Fruit fly (Drosophila melanogaster) whole organism, embryonic: ENCODE data around the gene Dbp73D.

Experiments used
- Abd-B ChIP-seq: fragments of 200-800 bp; sonication (Bioruptor generic); optimal IDR thresholded peaks from 2 replicates; lab custom pipeline; 2018; ENCODE audit warnings: missing biosample characterization, mild to moderate bottlenecking, missing genetic modification characterization, moderate library complexity
- Antp ChIP-seq: fragments of 200-800 bp; sonication (Bioruptor generic); optimal IDR thresholded peaks from 3 replicates; lab custom pipeline; 2016; ENCODE audit warnings: missing biosample characterization, missing genetic modification characterization
- CG10267 ChIP-seq: fragments of 200-800 bp; sonication (Bioruptor generic); optimal IDR thresholded peaks from 2 replicates; lab custom pipeline; 2018; ENCODE audit warnings: missing biosample characterization, mild to moderate bottlenecking, missing genetic modification characterization, moderate library complexity
- CG10959 ChIP-seq: fragments of 200-800 bp; sonication (Bioruptor generic); IDR thresholded peaks from 2 replicates; pipeline ENCODE4 v1.3.6; 2022; ENCODE audit warnings: missing biosample characterization, missing genetic modification characterization
- CG11085 ChIP-seq: fragments of 200-800 bp; sonication (Bioruptor generic); IDR thresholded peaks from 2 replicates; pipeline ENCODE4 v1.3.6; 2022; ENCODE audit warnings: missing biosample characterization, missing genetic modification characterization
- CG14667 ChIP-seq: fragments of 200-800 bp; sonication (Bioruptor generic); IDR thresholded peaks from 2 replicates; pipeline ENCODE4 v1.3.6; 2022; ENCODE audit warnings: missing biosample characterization, missing genetic modification characterization
- CG15601 ChIP-seq: fragments of 200-800 bp; sonication (Bioruptor generic); optimal IDR thresholded peaks from 3 replicates; lab custom pipeline; 2019; ENCODE audit warnings: missing biosample characterization, mild to moderate bottlenecking, missing genetic modification characterization, moderate library complexity
- CG17186 ChIP-seq: fragments of 200-800 bp; sonication (Bioruptor generic); optimal IDR thresholded peaks from 3 replicates; lab custom pipeline; 2017; ENCODE audit warnings: missing biosample characterization, missing genetic modification reagents, missing genetic modification characterization
- CG17802 ChIP-seq: fragments of 200-800 bp; sonication (Bioruptor generic); optimal IDR thresholded peaks from 2 replicates; lab custom pipeline; 2018; ENCODE audit warnings: missing biosample characterization, mild to moderate bottlenecking, missing genetic modification characterization, moderate library complexity
- CG17912 ChIP-seq: fragments of 200-800 bp; sonication (Bioruptor generic); optimal IDR thresholded peaks from 2 replicates; lab custom pipeline; 2018; ENCODE audit warnings: missing biosample characterization, mild to moderate bottlenecking, missing genetic modification characterization
- CG2116 ChIP-seq: fragments of 200-800 bp; sonication (Bioruptor generic); optimal IDR thresholded peaks from 3 replicates; lab custom pipeline; 2018; ENCODE audit warnings: missing biosample characterization, mild to moderate bottlenecking, missing genetic modification characterization
- CG2199 ChIP-seq: fragments of 200-800 bp; sonication (Bioruptor generic); IDR thresholded peaks from 3 replicates; pipeline ENCODE4 v1.3.6; 2022; ENCODE audit warnings: missing biosample characterization, missing genetic modification characterization
- CG2678 ChIP-seq: fragments of 200-800 bp; sonication (Bioruptor generic); optimal IDR thresholded peaks from 3 replicates; lab custom pipeline; 2019; ENCODE audit warnings: missing biosample characterization, mild to moderate bottlenecking, missing genetic modification characterization, moderate library complexity
- CG2712 ChIP-seq: fragments of 200-800 bp; optimal IDR thresholded peaks from 3 replicates; lab custom pipeline; 2019; ENCODE audit warnings: missing biosample characterization, mild to moderate bottlenecking, missing genetic modification characterization, moderate library complexity
- CG2889 ChIP-seq: fragments of 200-800 bp; sonication (Bioruptor generic); IDR thresholded peaks from 3 replicates; pipeline ENCODE4 v1.3.6; 2022; ENCODE audit warnings: missing biosample characterization, missing genetic modification characterization
- CG30431 ChIP-seq: fragments of 200-800 bp; sonication (Bioruptor generic); optimal IDR thresholded peaks from 2 replicates; lab custom pipeline; 2017; ENCODE audit warnings: missing biosample characterization, missing genetic modification characterization
- CG4730 ChIP-seq: fragments of 200-800 bp; sonication (Bioruptor generic); IDR thresholded peaks from 2 replicates; pipeline ENCODE4 v1.3.6; 2022; ENCODE audit warnings: missing biosample characterization, missing genetic modification characterization
- HLHmδ ChIP-seq: fragments of 200-800 bp; sonication (Bioruptor generic); optimal IDR thresholded peaks from 2 replicates; lab custom pipeline; 2018; ENCODE audit warnings: missing biosample characterization, mild to moderate bottlenecking, missing genetic modification characterization, moderate library complexity
- Hmr ChIP-seq: fragments of 200-800 bp; sonication (Bioruptor generic); optimal IDR thresholded peaks from 3 replicates; lab custom pipeline; 2017; ENCODE audit warnings: mild to moderate bottlenecking, missing biosample characterization, missing genetic modification reagents, missing genetic modification characterization
- Kr ChIP-seq: fragments of 200-800 bp; sonication (Bioruptor generic); optimal IDR thresholded peaks from 2 replicates; lab custom pipeline; 2017; ENCODE audit warnings: missing biosample characterization, mild to moderate bottlenecking, missing genetic modification characterization
- MBD-R2 ChIP-seq: fragments of 200-800 bp; sonication (Bioruptor generic); IDR thresholded peaks from 2 replicates; pipeline ENCODE4 v1.3.6; 2022; ENCODE audit warnings: missing biosample characterization, missing genetic modification characterization
- Neu2 ChIP-seq: fragments of 200-800 bp; sonication (Bioruptor generic); optimal IDR thresholded peaks from 3 replicates; lab custom pipeline; 2016; ENCODE audit warnings: missing biosample characterization, missing genetic modification characterization, borderline replicate concordance
- Oli ChIP-seq: fragments of 200-800 bp; sonication (Bioruptor generic); optimal IDR thresholded peaks from 2 replicates; lab custom pipeline; 2018; ENCODE audit warnings: missing biosample characterization, mild to moderate bottlenecking, missing genetic modification characterization, moderate library complexity
- Sin3A ChIP-seq: fragments of >200 bp; optimal IDR thresholded peaks from 2 replicates; lab custom pipeline; 2018
- Spps ChIP-seq: fragments of 200-800 bp; sonication (Bioruptor generic); optimal IDR thresholded peaks from 2 replicates; lab custom pipeline; 2018; ENCODE audit warnings: missing biosample characterization, mild to moderate bottlenecking, missing genetic modification characterization
- Tbp ChIP-seq: fragments of >200 bp; optimal IDR thresholded peaks from 2 replicates; lab custom pipeline; 2018; ENCODE audit warnings: missing biosample characterization, missing genetic modification characterization
- Trl ChIP-seq, 3 experiments: fragments of >200 bp in 2 of 3; fragments of 200-800 bp in 1 of 3; sonication (Bioruptor generic) in 1 of 3; optimal IDR thresholded peaks; 2 replicates in 1 of 3; 3 replicates in 2 of 3; lab custom pipeline; 2016 to 2017; ENCODE audit warnings: missing biosample characterization in 1 of 3, missing genetic modification characterization in 1 of 3
- chif ChIP-seq, 2 experiments: fragments of 200-800 bp; sonication (Bioruptor generic); optimal IDR thresholded peaks; 3 replicates each; lab custom pipeline; 2016; ENCODE audit warnings: missing biosample characterization in 2 of 2, missing genetic modification characterization in 2 of 2
- chn ChIP-seq: fragments of 200-800 bp; sonication (Bioruptor generic); optimal IDR thresholded peaks from 2 replicates; lab custom pipeline; 2016; ENCODE audit warnings: missing biosample characterization, missing genetic modification characterization
- da ChIP-seq: fragments of 200-800 bp; sonication (Bioruptor generic); optimal IDR thresholded peaks from 2 replicates; lab custom pipeline; 2016; ENCODE audit warnings: missing biosample characterization, missing genetic modification characterization
- exex ChIP-seq: fragments of 200-800 bp; sonication (Bioruptor generic); optimal IDR thresholded peaks from 4 replicates; lab custom pipeline; 2018; ENCODE audit warnings: missing biosample characterization, mild to moderate bottlenecking, missing genetic modification characterization, moderate library complexity
- gsb ChIP-seq: fragments of 200-800 bp; sonication (Bioruptor generic); IDR thresholded peaks from 2 replicates; pipeline ENCODE4 v1.3.6; 2022; ENCODE audit warnings: missing biosample characterization, missing genetic modification characterization
- gsb-n ChIP-seq: fragments of 200-800 bp; sonication (Bioruptor generic); optimal IDR thresholded peaks from 3 replicates; lab custom pipeline; 2018; ENCODE audit warnings: missing biosample characterization, mild to moderate bottlenecking, missing genetic modification characterization
- h ChIP-seq: fragments of >200 bp; optimal IDR thresholded peaks from 2 replicates; lab custom pipeline; 2017
- klu ChIP-seq: fragments of 200-800 bp; sonication (Bioruptor generic); IDR thresholded peaks from 2 replicates; pipeline ENCODE4 v1.3.6; 2022; ENCODE audit warnings: missing biosample characterization, missing genetic modification characterization
- mam ChIP-seq: fragments of 200-800 bp; sonication (Bioruptor generic); optimal IDR thresholded peaks from 3 replicates; lab custom pipeline; 2016; ENCODE audit warnings: missing biosample characterization, missing genetic modification characterization
- mirr ChIP-seq: fragments of 200-800 bp; sonication (Bioruptor generic); optimal IDR thresholded peaks from 3 replicates; lab custom pipeline; 2018; ENCODE audit warnings: missing biosample characterization, mild to moderate bottlenecking, missing genetic modification characterization
- mld ChIP-seq: fragments of 200-800 bp; sonication (Bioruptor generic); IDR thresholded peaks from 3 replicates; pipeline ENCODE4 v1.3.6; 2022; ENCODE audit warnings: missing biosample characterization, missing genetic modification characterization; ENCODE audit not compliant: partially characterized antibody
- oc ChIP-seq: fragments of 200-800 bp; sonication (Bioruptor generic); optimal IDR thresholded peaks from 2 replicates; lab custom pipeline; 2018; ENCODE audit warnings: missing biosample characterization, mild to moderate bottlenecking, missing genetic modification characterization, moderate library complexity
- otp ChIP-seq: fragments of 200-800 bp; sonication (Bioruptor generic); IDR thresholded peaks from 3 replicates; pipeline ENCODE4, ENCODE4 v1.3.6; 2022; ENCODE audit warnings: missing biosample characterization, missing genetic modification characterization
- pita ChIP-seq: fragments of 200-800 bp; sonication (Bioruptor generic); optimal IDR thresholded peaks from 2 replicates; lab custom pipeline; 2017; ENCODE audit warnings: missing biosample characterization, mild to moderate bottlenecking, missing genetic modification characterization
- pros ChIP-seq: fragments of 200-800 bp; sonication (Bioruptor generic); optimal IDR thresholded peaks from 3 replicates; lab custom pipeline; 2019; ENCODE audit warnings: missing biosample characterization, mild to moderate bottlenecking, missing genetic modification characterization, moderate library complexity
- rib ChIP-seq: fragments of 200-800 bp; sonication (Bioruptor generic); IDR thresholded peaks from 2 replicates; pipeline ENCODE4 v1.3.6; 2022; ENCODE audit warnings: missing biosample characterization, missing genetic modification characterization
- sens ChIP-seq: fragments of 200-800 bp; sonication (Bioruptor generic); peaks from one replicate; lab custom pipeline; 2016; ENCODE audit warnings: missing biosample characterization, missing genetic modification characterization
- wor ChIP-seq: fragments of 200-800 bp; sonication (Bioruptor generic); IDR thresholded peaks from 2 replicates; pipeline ENCODE4 v1.3.6; 2022; ENCODE audit warnings: missing biosample characterization, missing genetic modification characterization

Gene Dbp73D

DNA sequence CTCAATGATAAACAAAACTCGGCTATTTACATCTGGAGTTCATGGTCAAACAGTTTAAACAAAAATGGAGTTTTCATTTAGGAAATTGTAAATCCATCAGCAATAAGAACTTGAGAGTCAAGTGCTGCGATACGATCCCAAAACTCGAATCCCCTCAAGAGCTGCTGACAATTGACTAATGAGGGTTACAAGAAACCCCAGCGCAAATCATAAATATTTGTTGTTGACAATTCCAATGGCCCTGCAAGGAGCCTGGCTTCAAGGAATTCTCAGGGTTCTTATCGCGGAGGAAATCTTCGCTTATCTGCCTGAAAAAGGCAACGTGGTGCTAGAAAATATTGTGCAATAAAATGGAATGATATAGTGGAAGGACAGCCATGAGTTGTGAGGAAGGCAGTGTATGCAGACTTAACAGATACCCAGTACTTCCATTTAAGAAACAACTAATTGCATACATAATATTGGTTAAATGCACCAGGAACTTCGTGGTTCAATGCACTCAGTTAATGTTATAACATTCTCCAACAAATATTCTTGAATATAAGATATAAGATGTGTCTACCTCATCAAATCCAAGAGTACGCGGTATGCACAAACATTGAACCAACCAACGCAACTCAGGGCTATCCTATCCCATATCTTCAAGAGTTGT lies 37.5 kb upstream of the Dbp73D start (continued):
- TF ChIP-seq CG4730 (GFP tag; lab: Robert Waterston, UW), result peak; percentile 36; the same call in 1 of the 2 replicates
- peak; percentile 15 for TF ChIP-seq Kr (GFP tag; lab: Kevin White, UChicago)
- no peak for TF ChIP-seq CG17186 (GFP tag; lab: Kevin White, UChicago)
- TF ChIP-seq klu (GFP tag; lab: Robert Waterston, UW), result no peak
- TF ChIP-seq Tbp (GFP tag; lab: Kevin White, UChicago), result no peak
- peak; percentile 73 for TF ChIP-seq CG10959 (GFP tag; lab: Robert Waterston, UW)
- TF ChIP-seq CG17802 (tag; lab: Kevin White, UChicago), result no peak
- TF ChIP-seq Sin3A, result no peak
- TF ChIP-seq Trl (optimal IDR thresholded peaks at IDR 0.05; lab: Kevin White, UChicago), result no peak
- TF ChIP-seq Trl (GFP tag; optimal IDR thresholded peaks at IDR 0.05; lab: Kevin White, UChicago), result peak; percentile 14
- TF ChIP-seq CG17912 (GFP tag; lab: Kevin White, UChicago), result no peak
- TF ChIP-seq mirr (GFP tag; lab: Kevin White, UChicago), result no peak
- no peak for TF ChIP-seq CG2116 (GFP tag; lab: Kevin White, UChicago)
- TF ChIP-seq CG30431 (GFP tag; lab: Kevin White, UChicago), result peak; percentile 15
- peak; percentile 74 for TF ChIP-seq CG2712 (tag; lab: Kevin White, UChicago)
- peak; percentile 38 for TF ChIP-seq Antp (GFP tag; lab: Kevin White, UChicago)
- no peak for TF ChIP-seq CG2889 (GFP tag; lab: Robert Waterston, UW)
- TF ChIP-seq h (lab: Kevin White, UChicago), result no peak
- no peak for TF ChIP-seq Spps (tag; lab: Kevin White, UChicago)
- no peak for TF ChIP-seq gsb (GFP tag; lab: Robert Waterston, UW)
- peak; percentile 12 to 36 for TF ChIP-seq chif (GFP tag; optimal IDR thresholded peaks at IDR 0.05; lab: Kevin White, UChicago)
- TF ChIP-seq CG10267 (tag; lab: Kevin White, UChicago), result peak; percentile 42
- peak; percentile 1 for TF ChIP-seq Hmr (GFP tag; lab: Kevin White, UChicago)
- TF ChIP-seq CG15601 (tag; lab: Kevin White, UChicago), result no peak
- no peak for TF ChIP-seq wor (GFP tag; lab: Robert Waterston, UW)
- no peak for TF ChIP-seq chn (GFP tag; lab: Kevin White, UChicago)
- TF ChIP-seq exex (tag; lab: Kevin White, UChicago), result no peak
- TF ChIP-seq MBD-R2 (GFP tag; lab: Robert Waterston, UW), result no peak
- no peak for TF ChIP-seq mld (GFP tag; lab: Robert Waterston, UW)
- TF ChIP-seq Oli (tag; lab: Kevin White, UChicago), result peak; percentile 50
- TF ChIP-seq CG2678 (tag; lab: Kevin White, UChicago), result peak; percentile 50
- no peak for TF ChIP-seq CG11085 (GFP tag; lab: Robert Waterston, UW)
- no peak for TF ChIP-seq CG14667 (GFP tag; lab: Robert Waterston, UW)
- TF ChIP-seq rib, result 0 out of 2 replicates have a peak, but pooled peaks have one; percentile 24
- TF ChIP-seq otp (GFP tag; lab: Robert Waterston, UW), result 0 out of 3 replicates have a peak, but pooled peaks have one; percentile 54
- peak; percentile 16 for TF ChIP-seq mam (GFP tag; lab: Kevin White, UChicago)

DNA sequence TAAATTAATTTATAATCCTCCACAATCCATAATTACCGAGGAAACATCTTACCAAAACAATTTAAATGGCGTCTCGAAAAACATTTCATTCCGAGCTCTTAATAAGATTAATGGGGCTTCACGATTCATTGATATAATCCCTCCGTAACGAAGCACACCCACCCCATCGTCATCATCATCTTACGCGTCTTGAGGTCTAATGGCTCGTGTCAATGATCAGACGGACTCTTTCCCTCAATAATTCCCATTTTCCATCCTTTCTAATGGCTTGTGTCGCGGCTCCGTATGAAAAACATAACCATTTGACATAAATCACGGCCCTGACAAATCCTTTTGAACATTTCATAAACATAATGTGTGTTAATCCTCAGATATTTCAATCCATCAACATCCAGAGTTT lies 36.3 kb upstream of the Dbp73D start:
- TF ChIP-seq HLHmδ (peak; percentile 7), Abd-B (GFP tag; lab: Kevin White, UChicago) (no peak), sens (GFP tag; lab: Kevin White, UChicago) (peak; percentile 75), pros (GFP tag; lab: Kevin White, UChicago) (peak; percentile 67), gsb-n (tag; lab: Kevin White, UChicago) (peak; percentile 25), pita (GFP tag; lab: Kevin White, UChicago) (no peak), da (no peak), CG2199 (GFP tag; lab: Robert Waterston, UW) (0 out of 3 replicates have a peak, but pooled peaks have one; percentile 41), Neu2 (GFP tag; lab: Kevin White, UChicago) (no peak), oc (tag; lab: Kevin White, UChicago) (peak; percentile 90), rib (no peak)
- TF ChIP-seq, all 482 proteins: peak for 6
